Fruit fly (Drosophila melanogaster) whole organism, adult: ENCODE data around the gene roq.
A peak's percentile ranks its signal among the peaks of the same experiment; 100 is the strongest.

Source experiments
- CG11617 ChIP-seq: fragments of 200-800 bp; sonication (Bioruptor generic); optimal IDR thresholded peaks from 2 replicates; lab custom pipeline; 2017; ENCODE audit warnings: mild to moderate bottlenecking, missing biosample characterization, missing genetic modification reagents, missing genetic modification characterization
- CG12768 ChIP-seq: fragments of 200-800 bp; sonication (Bioruptor generic); optimal IDR thresholded peaks from 2 replicates; lab custom pipeline; 2017; ENCODE audit warnings: missing biosample characterization, missing genetic modification characterization, mild to moderate bottlenecking, moderate library complexity, missing genetic modification reagents
- CG14711 ChIP-seq: fragments of 200-800 bp; sonication (Bioruptor generic); optimal IDR thresholded peaks from 2 replicates; lab custom pipeline; 2018; ENCODE audit warnings: missing biosample characterization, mild to moderate bottlenecking, missing genetic modification characterization, moderate library complexity
- CG1620 ChIP-seq: fragments of 200-800 bp; sonication (Bioruptor generic); optimal IDR thresholded peaks from 2 replicates; lab custom pipeline; 2016; ENCODE audit warnings: missing biosample characterization, missing genetic modification characterization
- CG33017 ChIP-seq: fragments of 200-800 bp; sonication (Bioruptor generic); optimal IDR thresholded peaks from 2 replicates; lab custom pipeline; 2018; ENCODE audit warnings: missing biosample characterization, mild to moderate bottlenecking, missing genetic modification characterization, moderate library complexity
- CG5204 ChIP-seq: fragments of 200-800 bp; sonication (Bioruptor generic); optimal IDR thresholded peaks from 2 replicates; lab custom pipeline; 2016; ENCODE audit warnings: missing biosample characterization, missing genetic modification characterization
- CG7045 ChIP-seq: fragments of 200-800 bp; sonication (Bioruptor generic); optimal IDR thresholded peaks from 2 replicates; lab custom pipeline; 2017; ENCODE audit warnings: missing biosample characterization, mild to moderate bottlenecking, missing genetic modification characterization
- CG7101 ChIP-seq: fragments of 200-800 bp; sonication (Bioruptor generic); optimal IDR thresholded peaks from 2 replicates; lab custom pipeline; 2018; ENCODE audit warnings: missing biosample characterization, mild to moderate bottlenecking, missing genetic modification characterization, moderate library complexity
- Crg-1 ChIP-seq: fragments of 200-800 bp; sonication (Bioruptor generic); optimal IDR thresholded peaks from 2 replicates; lab custom pipeline; 2016; ENCODE audit warnings: missing biosample characterization, missing genetic modification characterization
- Hr96 ChIP-seq: fragments of 200-800 bp; sonication (Bioruptor generic); optimal IDR thresholded peaks from 2 replicates; lab custom pipeline; 2016; ENCODE audit warnings: missing biosample characterization, missing genetic modification characterization
- Mnt ChIP-seq: fragments of 200-800 bp; sonication (Bioruptor generic); optimal IDR thresholded peaks from 2 replicates; lab custom pipeline; 2016; ENCODE audit warnings: missing biosample characterization, mild to moderate bottlenecking, missing genetic modification characterization
- bab1 ChIP-seq: fragments of 200-800 bp; sonication (Bioruptor generic); optimal IDR thresholded peaks from 3 replicates; lab custom pipeline; 2019; ENCODE audit warnings: missing biosample characterization, mild to moderate bottlenecking, missing genetic modification characterization, moderate library complexity
- cic ChIP-seq: fragments of 200-800 bp; sonication (Bioruptor generic); optimal IDR thresholded peaks from 2 replicates; lab custom pipeline; 2017; ENCODE audit warnings: missing biosample characterization, mild to moderate bottlenecking, missing genetic modification characterization, moderate library complexity
- cnc ChIP-seq, 2 experiments: fragments of >200 bp; optimal IDR thresholded peaks; 2 replicates each; lab custom pipeline; 2017
- kay ChIP-seq: fragments of 200-800 bp; sonication (Bioruptor generic); peaks from one replicate; lab custom pipeline; 2016; ENCODE audit warnings: missing biosample characterization, missing genetic modification characterization, borderline replicate concordance
- ovo ChIP-seq: fragments of 200-800 bp; sonication (Bioruptor generic); optimal IDR thresholded peaks from 2 replicates; lab custom pipeline; 2016; ENCODE audit warnings: missing biosample characterization, missing genetic modification characterization
- pad ChIP-seq: fragments of 200-800 bp; sonication (Bioruptor generic); optimal IDR thresholded peaks from 3 replicates; lab custom pipeline; 2017; ENCODE audit warnings: missing biosample characterization, missing genetic modification characterization, mild to moderate bottlenecking, moderate library complexity, missing genetic modification reagents
- tj ChIP-seq: fragments of 200-800 bp; sonication (Bioruptor generic); optimal IDR thresholded peaks from 3 replicates; lab custom pipeline; 2017; ENCODE audit warnings: missing biosample characterization, mild to moderate bottlenecking, missing genetic modification characterization, moderate library complexity
- toe ChIP-seq: fragments of 200-800 bp; sonication (Bioruptor generic); optimal IDR thresholded peaks from 2 replicates; lab custom pipeline; 2016; ENCODE audit warnings: missing biosample characterization, missing genetic modification characterization

Gene roq

dm6 chr3L:16410234-16411119 lies 32.1 kb upstream of the roq start:
- no peak for TF ChIP-seq tj (GFP tag; lab: Kevin White, UChicago)
- TF ChIP-seq pad (GFP tag; lab: Kevin White, UChicago): peak; percentile 72

dm6 chr3L:16409440-16410233 lies 31.3 kb upstream of the roq start:
- TF ChIP-seq toe (no peak), CG14711 (tag; lab: Kevin White, UChicago) (no peak), pad (GFP tag; lab: Kevin White, UChicago) (peak; percentile 91)

- TF ChIP-seq CG33017 (peak; percentile 6), CG7045 (GFP tag; lab: Kevin White, UChicago) (peak; percentile 46), kay (GFP tag; lab: Kevin White, UChicago) (peak; percentile 71), CG14711 (tag; lab: Kevin White, UChicago) (peak; percentile 2), CG11617 (GFP tag; lab: Kevin White, UChicago) (peak; percentile 29), bab1 (GFP tag; lab: Kevin White, UChicago) (peak; percentile 35), CG1620 (GFP tag; lab: Kevin White, UChicago) (no peak), CG5204 (GFP tag; lab: Kevin White, UChicago) (no peak), Mnt (GFP tag; lab: Kevin White, UChicago) (no peak), pad (GFP tag; lab: Kevin White, UChicago) (peak; percentile 61), ovo (peak; percentile 2), tj (GFP tag; lab: Kevin White, UChicago) (peak; percentile 30)
These were observed 30.5 kb upstream of the roq start for dm6 chr3L:16408609-16409439.

dm6 chr3L:16407815-16408608 lies 29.6 kb upstream of the roq start:
- TF ChIP-seq cic (GFP tag; lab: Kevin White, UChicago) (no peak), pad (GFP tag; lab: Kevin White, UChicago) (no peak), CG7101 (tag; lab: Kevin White, UChicago) (no peak), Hr96 (GFP tag; lab: Kevin White, UChicago) (no peak), cnc (optimal IDR thresholded peaks at IDR 0.05; lab: Kevin White, UChicago) (no peak), Mnt (GFP tag; lab: Kevin White, UChicago) (no peak), kay (GFP tag; lab: Kevin White, UChicago) (no peak), CG11617 (GFP tag; lab: Kevin White, UChicago) (no peak), CG1620 (GFP tag; lab: Kevin White, UChicago) (no peak), CG14711 (tag; lab: Kevin White, UChicago) (no peak), Crg-1 (GFP tag; lab: Kevin White, UChicago) (no peak), ovo (no peak), CG12768 (no peak), bab1 (GFP tag; lab: Kevin White, UChicago) (no peak), CG5204 (GFP tag; lab: Kevin White, UChicago) (no peak), CG33017 (no peak), tj (GFP tag; lab: Kevin White, UChicago) (no peak), CG7045 (GFP tag; lab: Kevin White, UChicago) (no peak)

- TF ChIP-seq Crg-1 (GFP tag; lab: Kevin White, UChicago) (no peak), kay (GFP tag; lab: Kevin White, UChicago) (no peak), ovo (no peak), CG7045 (GFP tag; lab: Kevin White, UChicago) (no peak), Hr96 (GFP tag; lab: Kevin White, UChicago) (no peak)
These were observed 23.9 kb upstream of the roq start for dm6 chr3L:16402253-16402652.

- TF ChIP-seq kay (GFP tag; lab: Kevin White, UChicago): peak; percentile 20
- TF ChIP-seq ovo: no peak
These were observed 21.8 kb upstream of the roq start, which contains the start of gene CG44836 for dm6 chr3L:16400175-16400574. Gene CG44836 (minus strand): TSS chr3L:16400275.
